Fruit fly (Drosophila melanogaster) whole organism: ENCODE results near the gene Drsl5.

ENCODE experiments used
- CG8478 ChIP-seq: fragments of >200 bp; optimal IDR thresholded peaks from 2 replicates; lab custom pipeline; 2018; ENCODE audit warnings: inconsistent platforms
- pan ChIP-seq: fragments of >200 bp; optimal IDR thresholded peaks from 2 replicates; lab custom pipeline; 2017

dm6 chr3L:3316441-3316840, at the start of gene Drsl5:
- TF ChIP-seq pan (lab: Kevin White, UChicago) (no peak), CG8478 (no peak)
